Fruit fly (Drosophila melanogaster) whole organism, embryonic: Measurements from ENCODE around the gene Amacr.

Experiments used
- CG13287 ChIP-seq: fragments of 200-800 bp; sonication (Bioruptor generic); IDR thresholded peaks from 2 replicates; pipeline ENCODE4 v1.3.6; 2022; ENCODE audit warnings: missing biosample characterization, missing genetic modification characterization; ENCODE audit not compliant: partially characterized antibody
- CG14014 ChIP-seq: fragments of 200-800 bp; sonication (Bioruptor generic); IDR thresholded peaks from 2 replicates; pipeline ENCODE4 v1.3.6; 2022; ENCODE audit warnings: missing biosample characterization, missing genetic modification characterization
- CG15479 ChIP-seq: fragments of 200-800 bp; sonication (Bioruptor generic); optimal IDR thresholded peaks from 3 replicates; lab custom pipeline; 2019; ENCODE audit warnings: missing biosample characterization, mild to moderate bottlenecking, missing genetic modification characterization, moderate library complexity
- CG9609 ChIP-seq: fragments of 200-800 bp; sonication (Bioruptor generic); optimal IDR thresholded peaks from 3 replicates; lab custom pipeline; 2016; ENCODE audit warnings: missing biosample characterization, missing genetic modification characterization
- CTCF ChIP-seq: fragments of 200-800 bp; sonication (Bioruptor generic); optimal IDR thresholded peaks from 2 replicates; lab custom pipeline; 2017; ENCODE audit warnings: missing biosample characterization, mild to moderate bottlenecking, missing genetic modification characterization, moderate library complexity
- Doc2 ChIP-seq: fragments of 200-800 bp; sonication (Bioruptor generic); IDR thresholded peaks from 2 replicates; pipeline ENCODE4 v1.3.6; 2022; ENCODE audit warnings: missing biosample characterization, missing genetic modification characterization
- Ssrp ChIP-seq: fragments of 200-800 bp; sonication (Bioruptor generic); optimal IDR thresholded peaks from 2 replicates; lab custom pipeline; 2018; ENCODE audit warnings: missing biosample characterization, mild to moderate bottlenecking, missing genetic modification characterization, moderate library complexity
- esg ChIP-seq: fragments of 200-800 bp; sonication (Bioruptor generic); conservative IDR thresholded peaks from 2 replicates; pipeline ENCODE4 v1.3.6; 2022; ENCODE audit warnings: missing biosample characterization, missing genetic modification characterization
- pho ChIP-seq: fragments of 200-800 bp; sonication (Bioruptor generic); optimal IDR thresholded peaks from 2 replicates; lab custom pipeline; 2016; ENCODE audit warnings: missing biosample characterization, missing genetic modification characterization
- psq ChIP-seq: fragments of 200-800 bp; sonication (Bioruptor generic); optimal IDR thresholded peaks from 2 replicates; lab custom pipeline; 2017; ENCODE audit warnings: missing biosample characterization, missing genetic modification characterization
- rib ChIP-seq: fragments of 200-800 bp; sonication (Bioruptor generic); IDR thresholded peaks from 2 replicates; pipeline ENCODE4 v1.3.6; 2022; ENCODE audit warnings: missing biosample characterization, missing genetic modification characterization
- slp2 ChIP-seq: fragments of 200-800 bp; sonication (Bioruptor generic); optimal IDR thresholded peaks from 2 replicates; lab custom pipeline; 2016; ENCODE audit warnings: missing biosample characterization, missing genetic modification characterization

DNA sequence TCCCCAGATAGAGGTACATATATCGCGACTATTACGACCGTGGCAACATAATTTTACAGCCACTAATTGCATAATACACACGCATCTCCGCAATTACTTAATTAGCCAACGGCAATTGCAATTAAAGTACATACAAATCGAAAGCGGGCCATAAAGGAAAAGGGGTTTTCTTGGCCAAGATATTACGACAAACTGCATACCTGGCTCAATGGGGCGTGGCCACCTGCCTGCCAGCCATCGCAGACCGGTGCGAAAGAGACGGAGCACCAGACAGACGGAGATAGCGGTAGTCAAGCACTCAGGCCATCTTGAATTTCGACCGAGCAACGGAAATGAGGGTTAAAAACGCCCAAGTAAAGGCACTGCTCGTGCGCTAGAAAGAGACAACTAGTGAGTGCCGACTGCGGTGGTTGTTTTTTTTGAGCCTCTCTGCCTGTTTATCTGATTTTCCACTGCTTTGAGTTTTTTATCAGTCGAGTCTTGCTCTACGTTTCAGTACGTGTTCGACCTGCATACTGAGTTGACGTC lies 18.2 kb upstream of the Amacr start, which contains the start of gene cad:
- TF ChIP-seq CG15479 (GFP tag; lab: Kevin White, UChicago) = peak; percentile 30
- no peak for TF ChIP-seq CG14014
- TF ChIP-seq pho (GFP tag; lab: Kevin White, UChicago) = no peak
- no peak for TF ChIP-seq rib (GFP tag; lab: Robert Waterston, UW)
- no peak for TF ChIP-seq Doc2 (GFP tag; lab: Robert Waterston, UW)
- TF ChIP-seq CG13287 (GFP tag; lab: Robert Waterston, UW) = peak; percentile 27; the same call in 1 of the 2 replicates
- TF ChIP-seq CTCF = no peak
- TF ChIP-seq CG9609 = no peak
- no peak for TF ChIP-seq Ssrp (tag; lab: Kevin White, UChicago)
- TF ChIP-seq psq (GFP tag; lab: Kevin White, UChicago) = peak; percentile 31
- no peak for TF ChIP-seq esg (GFP tag; lab: Robert Waterston, UW)
- TF ChIP-seq slp2 (GFP tag; lab: Kevin White, UChicago) = no peak
